Worm (Caenorhabditis elegans): ENCODE results near the gene cept-2.

The cept-2 gene

DNA sequence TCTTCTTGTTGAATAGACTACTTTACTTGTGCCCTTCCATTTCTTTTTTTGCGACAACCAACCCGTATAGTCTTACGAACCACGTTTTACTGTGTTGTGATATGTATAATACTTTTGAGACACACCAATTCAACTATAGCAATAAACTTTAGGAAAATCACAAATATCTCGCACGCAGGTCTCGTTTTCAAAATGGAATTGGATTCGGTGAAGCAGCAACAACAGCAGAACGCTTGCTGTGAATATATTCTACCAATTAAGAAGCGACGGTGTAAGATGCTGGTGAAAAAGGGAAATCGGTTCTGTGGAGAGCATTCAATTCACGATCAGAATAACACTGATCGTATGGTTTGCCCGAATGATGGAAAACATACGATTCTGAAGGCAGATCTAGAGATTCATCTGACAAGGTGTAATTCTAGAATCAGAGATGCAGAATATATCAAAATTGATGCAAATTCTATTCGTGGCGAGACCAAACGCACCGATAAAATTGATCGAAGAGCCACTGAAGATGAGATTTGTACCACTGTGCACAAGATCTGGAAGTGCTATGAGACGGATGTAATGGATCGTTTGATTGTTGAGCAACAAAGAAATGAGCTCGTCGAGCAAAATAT, 6.8 kb downstream of the cept-2 start, which contains the start of gene Y49A3A.3 (continued):
- TF ChIP-seq mxl-1 (tag; optimal IDR thresholded peaks at IDR 0.05), result no peak
- 0 out of 2 replicates have a peak, but pooled peaks have one; percentile 19 for TF ChIP-seq lin-26 (GFP tag; IDR thresholded peaks at IDR 0.05)
- peak; percentile 25 for TF ChIP-seq nhr-80 (tag; optimal IDR thresholded peaks at IDR 0.05)
- no peak for TF ChIP-seq F33H1.4 (GFP tag; IDR thresholded peaks at IDR 0.05)
- no peak for TF ChIP-seq nhr-179 (tag; optimal IDR thresholded peaks at IDR 0.05)
- peak; percentile 43 for TF ChIP-seq lin-54 (GFP tag; optimal IDR thresholded peaks at IDR 0.05)
- peak; percentile 23; the same call in 1 of the 2 replicates for TF ChIP-seq hmg-1.2 (GFP tag; IDR thresholded peaks at IDR 0.05)
- no peak for TF ChIP-seq F23B12.7 (tag; optimal IDR thresholded peaks at IDR 0.05; ENCODE audit: insufficient read depth)
- TF ChIP-seq attf-3 (GFP tag; conservative IDR thresholded peaks at IDR 0.05), result no peak
- peak; percentile 34 for TF ChIP-seq madf-10 (tag; optimal IDR thresholded peaks at IDR 0.05)
- peak; percentile 15 for TF ChIP-seq snpc-1.1 (tag; optimal IDR thresholded peaks at IDR 0.05; ENCODE audit: insufficient read depth)
- TF ChIP-seq Y56A3A.18 (GFP tag; IDR thresholded peaks at IDR 0.05), result no peak
- peak; percentile 54 for TF ChIP-seq tbp1 (GFP tag; optimal IDR thresholded peaks at IDR 0.05)
- no peak for TF ChIP-seq unc-62 (GFP tag; optimal IDR thresholded peaks at IDR 0.05)
- TF ChIP-seq B0336.3 (GFP tag; IDR thresholded peaks at IDR 0.05), result peak; percentile 94
- TF ChIP-seq Y53G8AR.9 (GFP tag; conservative IDR thresholded peaks at IDR 0.05), result 0 out of 2 replicates have a peak, but pooled peaks have one; percentile 78
- peak; percentile 73 for TF ChIP-seq zim-3 (tag; optimal IDR thresholded peaks at IDR 0.05)
- peak; percentile 43 for TF ChIP-seq dpff-1 (tag; optimal IDR thresholded peaks at IDR 0.05)
- TF ChIP-seq fkh-3 (tag; optimal IDR thresholded peaks at IDR 0.05), result peak; percentile 63
- TF ChIP-seq aptf-2 (GFP tag; conservative IDR thresholded peaks at IDR 0.05), result no peak
- TF ChIP-seq F39B2.1 (GFP tag; IDR thresholded peaks at IDR 0.05), result peak; percentile 68; the same call in 1 of the 2 replicates
- TF ChIP-seq Y95B8A.8 (GFP tag; IDR thresholded peaks at IDR 0.05), result peak; percentile 5; the same call in 1 of the 2 replicates
- TF ChIP-seq ZK185.1 (tag; optimal IDR thresholded peaks at IDR 0.05; ENCODE audit: poor library complexity, severe bottlenecking), result peak; percentile 56
- TF ChIP-seq attf-6 (GFP tag; IDR thresholded peaks at IDR 0.05), result no peak
- TF ChIP-seq D2030.7 (GFP tag; IDR thresholded peaks at IDR 0.05), result no peak
- TF ChIP-seq F57A8.1 (GFP tag; optimal IDR thresholded peaks at IDR 0.05), result no peak
- TF ChIP-seq F52B5.7 (tag; optimal IDR thresholded peaks at IDR 0.05), result peak; percentile 87
- peak; percentile 48 for TF ChIP-seq F10E7.11 (tag; optimal IDR thresholded peaks at IDR 0.05)
- TF ChIP-seq C17E4.6 (GFP tag; IDR thresholded peaks at IDR 0.05), result no peak
- TF ChIP-seq ztf-18 (tag; optimal IDR thresholded peaks at IDR 0.05), result peak; percentile 52
- peak; percentile 63 for TF ChIP-seq hrde-1 (tag; optimal IDR thresholded peaks at IDR 0.05; ENCODE audit: borderline replicate concordance)
- no peak for TF ChIP-seq B0261.1 (tag; optimal IDR thresholded peaks at IDR 0.05)
- no peak for TF ChIP-seq sdz-38 (tag; optimal IDR thresholded peaks at IDR 0.05)
- no peak for TF ChIP-seq aptf-3 (GFP tag; IDR thresholded peaks at IDR 0.05)
- peak; percentile 16 for TF ChIP-seq ztf-22 (GFP tag; optimal IDR thresholded peaks at IDR 0.05)
- no peak for TF ChIP-seq mes-4 (tag; optimal IDR thresholded peaks at IDR 0.05)
- TF ChIP-seq ztf-6 (GFP tag; IDR thresholded peaks at IDR 0.05), result no peak
- peak; percentile 59; the same call in 1 of the 2 replicates for TF ChIP-seq K11D2.4 (GFP tag; IDR thresholded peaks at IDR 0.05)
- TF ChIP-seq mcd-1 (GFP tag; IDR thresholded peaks at IDR 0.05), result peak; percentile 49
- 0 out of 2 replicates have a peak, but pooled peaks have one; percentile 13 for TF ChIP-seq C06A6.2 (GFP tag; conservative IDR thresholded peaks at IDR 0.05)
- TF ChIP-seq rec-8 (tag; optimal IDR thresholded peaks at IDR 0.05), result no peak
- no peak for TF ChIP-seq nhr-120 (GFP tag; IDR thresholded peaks at IDR 0.05)
- TF ChIP-seq snpc-1.3 (tag; optimal IDR thresholded peaks at IDR 0.05; ENCODE audit: insufficient read depth), result no peak
- no peak for TF ChIP-seq F37B4.10 (GFP tag; IDR thresholded peaks at IDR 0.05)
- TF ChIP-seq hmg-20 (GFP tag; IDR thresholded peaks at IDR 0.05), result no peak
- TF ChIP-seq ceh-40 (GFP tag; IDR thresholded peaks at IDR 0.05), result no peak
- TF ChIP-seq efl-1 (GFP tag; optimal IDR thresholded peaks at IDR 0.05), result no peak
